Worm (Caenorhabditis elegans) whole organism, L4 larva: ENCODE results near the gene C44H9.4.

Source experiments
- ZK546.5 ChIP-seq, 2 experiments: sonication (generic microtip); optimal IDR thresholded peaks; 2 replicates each; lab custom pipeline; 2017; ENCODE audit warnings: missing biosample characterization in 2 of 2, missing genetic modification characterization in 2 of 2
- dpl-1 ChIP-seq: fragments of 150-350 bp; optimal IDR thresholded peaks from 2 replicates; lab custom pipeline; 2014; ENCODE audit warnings: missing biosample characterization, missing genetic modification reagents, missing genetic modification characterization
- fos-1 ChIP-seq: fragments of 150-350 bp; optimal IDR thresholded peaks from 2 replicates; lab custom pipeline; 2014; ENCODE audit warnings: missing biosample characterization, missing genetic modification characterization
- lin-13 ChIP-seq: fragments of 150-350 bp; optimal IDR thresholded peaks from 2 replicates; lab custom pipeline; 2014; ENCODE audit warnings: missing biosample characterization, missing genetic modification reagents, missing genetic modification characterization
- mxl-2 ChIP-seq: fragments of 200-800 bp; sonication (Bioruptor generic); conservative IDR thresholded peaks from 2 replicates; pipeline ENCODE4 v1.3.6; 2022; ENCODE audit warnings: missing genetic modification reagents, missing genetic modification characterization, missing compliant biosample characterization
- snpc-4 ChIP-seq: fragments of 150-350 bp; optimal IDR thresholded peaks from 2 replicates; lab custom pipeline; 2014; ENCODE audit warnings: missing biosample characterization, missing genetic modification characterization

DNA sequence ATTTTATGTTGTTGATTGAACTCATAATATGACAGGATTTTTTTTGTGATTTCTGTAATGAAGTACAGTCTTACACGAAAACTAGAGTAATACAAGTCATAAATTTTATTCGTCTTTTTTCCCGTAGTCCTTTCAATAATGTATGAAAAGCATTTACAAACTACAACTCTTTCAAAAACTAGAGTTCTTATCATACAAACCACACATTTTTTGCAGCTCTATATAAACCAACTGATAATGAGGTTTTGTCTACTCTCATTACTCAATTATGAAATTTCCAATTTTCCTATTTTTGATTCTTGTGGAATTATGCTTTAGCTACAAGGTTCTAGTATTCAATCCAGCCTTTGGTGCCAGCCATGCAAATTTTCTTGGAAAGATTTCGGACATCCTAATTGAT is 10.7 kb upstream of the C44H9.4 start, which contains the start of gene ugt-16:
- TF ChIP-seq snpc-4 (tag; lab: Kevin White, UChicago) (no peak), lin-13 (GFP tag; lab: Kevin White, UChicago) (no peak), fos-1 (tag; lab: Kevin White, UChicago) (no peak), dpl-1 (no peak), ZK546.5 (tag; optimal IDR thresholded peaks at IDR 0.05; lab: Kevin White, UChicago) (no peak), mxl-2 (GFP tag; lab: Robert Waterston, UW) (no peak)
